Worm (Caenorhabditis elegans) whole organism, L4/young adult: ENCODE measurements around the gene F28F5.6.

Experiments
- W03F9.2 ChIP-seq: fragments of 150-350 bp; optimal IDR thresholded peaks from 2 replicates; lab custom pipeline; 2014; ENCODE audit warnings: missing biosample characterization, missing genetic modification characterization
- him-1 ChIP-seq: sonication (generic microtip); optimal IDR thresholded peaks from 2 replicates; lab custom pipeline; 2016; ENCODE audit warnings: missing genotype, missing genetic modification reagents, missing genetic modification characterization, missing compliant biosample characterization

DNA sequence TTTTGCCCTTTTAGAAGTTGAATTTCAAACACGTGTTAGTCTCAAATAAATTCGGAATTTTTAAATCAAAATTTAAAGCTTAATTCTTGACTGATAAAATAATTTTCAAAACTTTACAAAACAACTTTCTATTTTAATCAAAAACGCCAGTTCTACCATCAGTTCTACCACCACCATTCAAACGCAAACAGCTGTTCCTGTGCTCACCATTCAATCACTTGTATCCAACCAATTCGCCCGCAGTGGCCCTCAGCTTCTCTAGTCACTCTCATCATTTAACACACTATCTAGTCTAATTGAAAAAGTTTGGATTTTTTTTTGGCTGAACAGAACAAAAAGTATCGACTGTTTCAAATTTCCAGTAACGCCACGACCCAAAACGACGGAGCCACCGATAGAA is 3.6 kb upstream of the F28F5.6 start:
- no peak for TF ChIP-seq him-1 (tag; lab: Kevin White, UChicago)
- no peak for TF ChIP-seq W03F9.2 (tag; lab: Kevin White, UChicago)
